Worm (Caenorhabditis elegans) whole organism, L1 larva: ENCODE measurements around the gene vab-1.

Source experiments
- C16A3.4 ChIP-seq: fragments of 150-350 bp; optimal IDR thresholded peaks from 2 replicates; lab custom pipeline; 2014; ENCODE audit warnings: missing biosample characterization, missing genetic modification characterization
- Y116A8C.19 ChIP-seq: sonication (generic microtip); optimal IDR thresholded peaks from 2 replicates; lab custom pipeline; 2016; ENCODE audit warnings: missing compliant biosample characterization, missing genetic modification characterization, borderline replicate concordance
- aha-1 ChIP-seq: fragments of 150-350 bp; optimal IDR thresholded peaks from 2 replicates; lab custom pipeline; 2014; ENCODE audit warnings: missing biosample characterization, missing genetic modification characterization
- blmp-1 ChIP-seq: fragments of 150-350 bp; optimal IDR thresholded peaks from 2 replicates; lab custom pipeline; 2014; ENCODE audit warnings: missing biosample characterization, missing genetic modification characterization
- ceh-63 ChIP-seq: fragments of 200-800 bp; sonication (Bioruptor generic); optimal IDR thresholded peaks from 2 replicates; lab custom pipeline; 2018; ENCODE audit warnings: mild to moderate bottlenecking, missing genetic modification characterization, missing compliant biosample characterization
- dsc-1 ChIP-seq: sonication (generic microtip); optimal IDR thresholded peaks from 2 replicates; lab custom pipeline; 2016; ENCODE audit warnings: mild to moderate bottlenecking, missing genetic modification characterization, missing compliant biosample characterization
- elt-2 ChIP-seq: sonication (generic microtip); optimal IDR thresholded peaks from 2 replicates; lab custom pipeline; 2016; ENCODE audit warnings: missing genetic modification characterization, mild to moderate bottlenecking, inconsistent platforms, missing compliant biosample characterization, missing genetic modification reagents
- elt-3 ChIP-seq, 6 experiments: fragments of 150-350 bp in 1 of 6; sonication (generic microtip); optimal IDR thresholded peaks; 2 replicates each; lab custom pipeline; 2017 to 2018; ENCODE audit warnings: missing biosample characterization in 6 of 6, missing genetic modification characterization in 6 of 6, inconsistent platforms in 1 of 6
- fkh-10 ChIP-seq: sonication (generic microtip); optimal IDR thresholded peaks from 2 replicates; lab custom pipeline; 2017; ENCODE audit warnings: missing biosample characterization, missing genetic modification reagents, missing genetic modification characterization
- fkh-4 ChIP-seq: sonication (generic microtip); optimal IDR thresholded peaks from 2 replicates; lab custom pipeline; 2016; ENCODE audit warnings: missing compliant biosample characterization, missing genetic modification characterization, borderline replicate concordance
- fos-1 ChIP-seq: fragments of 150-350 bp; optimal IDR thresholded peaks from 2 replicates; lab custom pipeline; 2014; ENCODE audit warnings: missing biosample characterization, missing genetic modification characterization
- grh-1 ChIP-seq: fragments of 200-800 bp; sonication (Bioruptor generic); IDR thresholded peaks from 2 replicates; pipeline ENCODE4 v1.3.6; 2022; ENCODE audit warnings: missing genetic modification reagents, missing genetic modification characterization, missing compliant biosample characterization
- hlh-17 ChIP-seq: fragments of 200-800 bp; sonication (Bioruptor generic); optimal IDR thresholded peaks from 2 replicates; lab custom pipeline; 2018; ENCODE audit warnings: missing genetic modification characterization, mild to moderate bottlenecking, missing compliant biosample characterization, moderate library complexity, borderline replicate concordance
- hlh-4 ChIP-seq: sonication (generic microtip); optimal IDR thresholded peaks from 2 replicates; lab custom pipeline; 2016; ENCODE audit warnings: mild to moderate bottlenecking, missing genetic modification characterization, missing compliant biosample characterization
- irx-1 ChIP-seq: sonication (generic microtip); optimal IDR thresholded peaks from 2 replicates; lab custom pipeline; 2016; ENCODE audit warnings: missing genetic modification characterization, missing compliant biosample characterization
- jun-1 ChIP-seq: fragments of 150-350 bp; optimal IDR thresholded peaks from 2 replicates; lab custom pipeline; 2014; ENCODE audit warnings: missing biosample characterization, missing genetic modification reagents, missing genetic modification characterization
- lin-13 ChIP-seq: fragments of 150-350 bp; optimal IDR thresholded peaks from 2 replicates; lab custom pipeline; 2014; ENCODE audit warnings: missing biosample characterization, missing genetic modification reagents, missing genetic modification characterization
- lin-35 ChIP-seq, 2 experiments: fragments of 150-350 bp; optimal IDR thresholded peaks; 2 replicates each; lab custom pipeline; 2014; ENCODE audit warnings: missing biosample characterization in 2 of 2, missing genetic modification characterization in 2 of 2, missing genetic modification reagents in 2 of 2
- lir-3 ChIP-seq: sonication (generic microtip); optimal IDR thresholded peaks from 2 replicates; lab custom pipeline; 2016; ENCODE audit warnings: mild to moderate bottlenecking, missing genetic modification characterization, moderate library complexity, missing compliant biosample characterization; ENCODE audit not compliant: poor library complexity
- lsy-2 ChIP-seq, 2 experiments: fragments of 150-350 bp; optimal IDR thresholded peaks; 2 replicates each; lab custom pipeline; 2014; ENCODE audit warnings: missing biosample characterization in 2 of 2, missing genetic modification characterization in 2 of 2
- mdl-1 ChIP-seq, 2 experiments: fragments of 150-350 bp; optimal IDR thresholded peaks; 2 replicates each; lab custom pipeline; 2014 to 2017; ENCODE audit warnings: missing biosample characterization in 2 of 2, missing genetic modification characterization in 2 of 2, inconsistent platforms in 1 of 2
- mef-2 ChIP-seq: fragments of 150-350 bp; optimal IDR thresholded peaks from 2 replicates; lab custom pipeline; 2014; ENCODE audit warnings: missing biosample characterization, missing genetic modification characterization
- nhr-19 ChIP-seq: fragments of 200-800 bp; sonication (Bioruptor generic); conservative IDR thresholded peaks from 2 replicates; pipeline ENCODE4 v1.3.6; 2022; ENCODE audit warnings: missing genetic modification characterization, missing compliant biosample characterization
- nhr-20 ChIP-seq: sonication (generic microtip); optimal IDR thresholded peaks from 2 replicates; lab custom pipeline; 2016; ENCODE audit warnings: mild to moderate bottlenecking, missing genetic modification characterization, missing compliant biosample characterization
- nhr-237 ChIP-seq: fragments of 150-350 bp; optimal IDR thresholded peaks from 2 replicates; lab custom pipeline; 2014; ENCODE audit warnings: missing biosample characterization, missing genetic modification characterization
- nhr-71 ChIP-seq: sonication (generic microtip); optimal IDR thresholded peaks from 2 replicates; lab custom pipeline; 2016; ENCODE audit warnings: mild to moderate bottlenecking, missing genetic modification characterization, moderate library complexity, missing compliant biosample characterization
- nhr-84 ChIP-seq: sonication (generic microtip); optimal IDR thresholded peaks from 2 replicates; lab custom pipeline; 2017; ENCODE audit warnings: missing biosample characterization, missing genetic modification characterization
- nhr-90 ChIP-seq: sonication (generic microtip); optimal IDR thresholded peaks from 2 replicates; lab custom pipeline; 2016; ENCODE audit warnings: mild to moderate bottlenecking, missing genetic modification characterization, missing compliant biosample characterization; ENCODE audit not compliant: poor library complexity
- pag-3 ChIP-seq: sonication (generic microtip); optimal IDR thresholded peaks from 2 replicates; lab custom pipeline; 2017; ENCODE audit warnings: missing genetic modification characterization, mild to moderate bottlenecking, missing compliant biosample characterization, antibody characterized with exemption, borderline replicate concordance; ENCODE audit not compliant: insufficient read depth
- pqm-1 ChIP-seq: sonication (generic microtip); optimal IDR thresholded peaks from 3 replicates; lab custom pipeline; 2017; ENCODE audit warnings: missing biosample characterization, missing genetic modification characterization
- sox-4 ChIP-seq: sonication (generic microtip); optimal IDR thresholded peaks from 2 replicates; lab custom pipeline; 2016; ENCODE audit warnings: missing genetic modification characterization, missing compliant biosample characterization
- swsn-7 ChIP-seq: sonication (generic microtip); optimal IDR thresholded peaks from 2 replicates; lab custom pipeline; 2016; ENCODE audit warnings: missing genetic modification characterization, missing compliant biosample characterization
- tbx-2 ChIP-seq: sonication (generic microtip); optimal IDR thresholded peaks from 2 replicates; lab custom pipeline; 2016; ENCODE audit warnings: missing genetic modification characterization, missing compliant biosample characterization
- unc-62 ChIP-seq: fragments of 150-350 bp; optimal IDR thresholded peaks from 2 replicates; lab custom pipeline; 2014; ENCODE audit warnings: missing biosample characterization, missing genetic modification reagents, missing genetic modification characterization
- unc-86 ChIP-seq: sonication (generic microtip); optimal IDR thresholded peaks from 2 replicates; lab custom pipeline; 2016; ENCODE audit warnings: missing genetic modification characterization, missing compliant biosample characterization
- vab-15 ChIP-seq: sonication (generic microtip); optimal IDR thresholded peaks from 2 replicates; lab custom pipeline; 2017; ENCODE audit warnings: missing genotype, mild to moderate bottlenecking, missing genetic modification characterization, missing compliant biosample characterization
- ztf-11 ChIP-seq, 2 experiments: sonication (generic microtip); optimal IDR thresholded peaks; 2 replicates each; lab custom pipeline; 2016 to 2017; ENCODE audit warnings: missing genetic modification characterization in 2 of 2, missing biosample characterization in 1 of 2, missing compliant biosample characterization in 1 of 2
- ztf-4 ChIP-seq: fragments of 150-350 bp; optimal IDR thresholded peaks from 2 replicates; lab custom pipeline; 2014; ENCODE audit warnings: missing biosample characterization, missing genetic modification characterization

vab-1 gene

ce11 chrII:4549983-4550572 lies 21.7 kb upstream of the vab-1 start (continued):
- TF ChIP-seq nhr-84 (tag; lab: Kevin White, UChicago) (no peak), nhr-19 (GFP tag; lab: Robert Waterston, UW) (no peak), ztf-4 (tag; lab: Kevin White, UChicago) (no peak), lin-35 (GFP tag; optimal IDR thresholded peaks at IDR 0.05; lab: Kevin White, UChicago) (no peak), lin-13 (no peak), fkh-10 (GFP tag; lab: Kevin White, UChicago) (no peak), irx-1 (tag; lab: Kevin White, UChicago) (no peak), vab-15 (no peak), blmp-1 (tag; lab: Kevin White, UChicago) (peak; percentile 17), mef-2 (tag; lab: Kevin White, UChicago) (no peak), dsc-1 (no peak), fkh-4 (tag; lab: Kevin White, UChicago) (no peak), grh-1 (GFP tag; lab: Robert Waterston, UW) (no peak), nhr-237 (tag; lab: Kevin White, UChicago) (no peak), sox-4 (tag; lab: Kevin White, UChicago) (no peak), nhr-20 (tag; lab: Kevin White, UChicago) (peak; percentile 47), ceh-63 (no peak), swsn-7 (tag; lab: Kevin White, UChicago) (no peak), elt-3 (tag; optimal IDR thresholded peaks at IDR 0.05; lab: Kevin White, UChicago) (peak in 4 of 6 experiments; percentile 4 to 58 (median 20)), jun-1 (no peak), lir-3 (no peak), tbx-2 (tag; lab: Kevin White, UChicago) (no peak), C16A3.4 (tag; lab: Kevin White, UChicago) (no peak), fos-1 (tag; lab: Kevin White, UChicago) (no peak), mdl-1 (tag; optimal IDR thresholded peaks at IDR 0.05; lab: Kevin White, UChicago) (no peak), ztf-11 (tag; optimal IDR thresholded peaks at IDR 0.05; lab: Kevin White, UChicago) (no peak), lsy-2 (tag; optimal IDR thresholded peaks at IDR 0.05; lab: Kevin White, UChicago) (peak in 1 of 2 experiments; percentile 20)

- no peak for TF ChIP-seq Y116A8C.19
- no peak for TF ChIP-seq aha-1
- no peak for TF ChIP-seq mdl-1 (tag; optimal IDR thresholded peaks at IDR 0.05; lab: Kevin White, UChicago)
- no peak for TF ChIP-seq hlh-17 (GFP tag; lab: Kevin White, UChicago)
- no peak for TF ChIP-seq unc-62 (GFP tag; lab: Kevin White, UChicago)
- no peak for TF ChIP-seq fos-1 (tag; lab: Kevin White, UChicago)
- no peak for TF ChIP-seq nhr-71 (tag; lab: Kevin White, UChicago)
- no peak for TF ChIP-seq lir-3
- TF ChIP-seq jun-1: no peak
- no peak for TF ChIP-seq hlh-4 (tag; lab: Kevin White, UChicago)
Measured at ce11 chrII:4550783-4551182, 21.0 kb upstream of the vab-1 start, which contains the start of gene K07E1.1. Gene K07E1.1 (plus strand): TSS chrII:4551083.

- TF ChIP-seq elt-2 (tag; lab: Kevin White, UChicago): peak; percentile 76
- peak; percentile 30 for TF ChIP-seq pqm-1 (tag; lab: Kevin White, UChicago)
- TF ChIP-seq ztf-11 (tag; optimal IDR thresholded peaks at IDR 0.05; lab: Kevin White, UChicago): no peak
- peak; percentile 34 for TF ChIP-seq nhr-90 (tag; lab: Kevin White, UChicago)
- TF ChIP-seq pag-3 (tag; lab: Kevin White, UChicago): no peak
- TF ChIP-seq fos-1 (tag; lab: Kevin White, UChicago): no peak
- TF ChIP-seq unc-86 (tag; lab: Kevin White, UChicago): no peak
Measured at ce11 chrII:4552088-4552487, 19.7 kb upstream of the vab-1 start.
